Fruit fly (Drosophila melanogaster) whole organism, prepupa: Measurements from ENCODE around the gene VhaM9.7-b.
A peak's percentile ranks its signal among the peaks of the same experiment; 100 is the strongest.

Experiments used
- Blimp-1 ChIP-seq: fragments of 200-800 bp; sonication (Bioruptor generic); optimal IDR thresholded peaks from 3 replicates; lab custom pipeline; 2017; ENCODE audit warnings: missing biosample characterization, missing genetic modification characterization, mild to moderate bottlenecking, moderate library complexity, missing genetic modification reagents
- CG10631 ChIP-seq: fragments of 200-800 bp; sonication (Bioruptor generic); optimal IDR thresholded peaks from 2 replicates; lab custom pipeline; 2016; ENCODE audit warnings: missing biosample characterization, missing genetic modification characterization
- CG10669 ChIP-seq: fragments of 200-800 bp; sonication (Bioruptor generic); optimal IDR thresholded peaks from 3 replicates; lab custom pipeline; 2018; ENCODE audit warnings: missing biosample characterization, mild to moderate bottlenecking, missing genetic modification characterization, moderate library complexity
- CG11762 ChIP-seq: fragments of 200-800 bp; sonication (Bioruptor generic); optimal IDR thresholded peaks from 3 replicates; lab custom pipeline; 2016; ENCODE audit warnings: missing biosample characterization, missing genetic modification characterization; ENCODE audit not compliant: insufficient read depth
- CG11902 ChIP-seq: fragments of 200-800 bp; sonication (Bioruptor generic); optimal IDR thresholded peaks from 3 replicates; lab custom pipeline; 2016; ENCODE audit warnings: missing biosample characterization, missing genetic modification characterization
- CG15336 ChIP-seq: fragments of 200-800 bp; sonication (Bioruptor generic); IDR thresholded peaks from 2 replicates; pipeline ENCODE4 v1.3.6; 2022; ENCODE audit warnings: missing biosample characterization, missing genetic modification characterization
- CG1621 ChIP-seq: fragments of 200-800 bp; sonication (Bioruptor generic); optimal IDR thresholded peaks from 3 replicates; lab custom pipeline; 2018; ENCODE audit warnings: missing biosample characterization, mild to moderate bottlenecking, missing genetic modification characterization
- CG16779 ChIP-seq: fragments of 200-800 bp; sonication (Bioruptor generic); optimal IDR thresholded peaks from 3 replicates; lab custom pipeline; 2017; ENCODE audit warnings: missing biosample characterization, mild to moderate bottlenecking, missing genetic modification characterization
- CG3032 ChIP-seq: fragments of 200-800 bp; optimal IDR thresholded peaks from 2 replicates; lab custom pipeline; 2019; ENCODE audit warnings: missing biosample characterization, mild to moderate bottlenecking, missing genetic modification characterization, moderate library complexity
- CG31627 ChIP-seq: fragments of 200-800 bp; sonication (Bioruptor generic); optimal IDR thresholded peaks from 3 replicates; lab custom pipeline; 2016; ENCODE audit warnings: missing biosample characterization, missing genetic modification characterization
- CG32006 ChIP-seq: fragments of 200-800 bp; sonication (Bioruptor generic); optimal IDR thresholded peaks from 3 replicates; lab custom pipeline; 2017; ENCODE audit warnings: missing biosample characterization, mild to moderate bottlenecking, missing genetic modification characterization
- CG3919 ChIP-seq: fragments of 200-800 bp; sonication (Bioruptor generic); optimal IDR thresholded peaks from 3 replicates; lab custom pipeline; 2016; ENCODE audit warnings: missing biosample characterization, missing genetic modification characterization
- CG4318 ChIP-seq: fragments of 200-800 bp; sonication (Bioruptor generic); optimal IDR thresholded peaks from 3 replicates; lab custom pipeline; 2017; ENCODE audit warnings: missing biosample characterization, mild to moderate bottlenecking, missing genetic modification characterization
- CG6163 ChIP-seq: fragments of 200-800 bp; sonication (Bioruptor generic); IDR thresholded peaks from 3 replicates; pipeline ENCODE4 v1.3.6; 2022; ENCODE audit warnings: missing biosample characterization, missing genetic modification characterization
- CG6276 ChIP-seq: fragments of 200-800 bp; sonication (Bioruptor generic); optimal IDR thresholded peaks from 2 replicates; lab custom pipeline; 2017; ENCODE audit warnings: missing biosample characterization, mild to moderate bottlenecking, missing genetic modification characterization
- CG6792 ChIP-seq: fragments of 200-800 bp; sonication (Bioruptor generic); optimal IDR thresholded peaks from 3 replicates; lab custom pipeline; 2016; ENCODE audit warnings: missing biosample characterization, missing genetic modification characterization
- CG6808 ChIP-seq: fragments of 200-800 bp; sonication (Bioruptor generic); optimal IDR thresholded peaks from 3 replicates; lab custom pipeline; 2017; ENCODE audit warnings: missing biosample characterization, missing genetic modification characterization, mild to moderate bottlenecking, moderate library complexity, missing genetic modification reagents
- CG7368 ChIP-seq: fragments of 200-800 bp; sonication (Bioruptor generic); optimal IDR thresholded peaks from 3 replicates; lab custom pipeline; 2016; ENCODE audit warnings: missing biosample characterization, missing genetic modification characterization
- CG8319 ChIP-seq: fragments of 200-800 bp; sonication (Bioruptor generic); optimal IDR thresholded peaks from 3 replicates; lab custom pipeline; 2016; ENCODE audit warnings: missing biosample characterization, missing genetic modification characterization
- CG8632 ChIP-seq: fragments of 200-800 bp; sonication (Bioruptor generic); optimal IDR thresholded peaks from 3 replicates; lab custom pipeline; 2016; ENCODE audit warnings: missing biosample characterization, missing genetic modification characterization
- CG9139 ChIP-seq: fragments of 200-800 bp; sonication (Bioruptor generic); optimal IDR thresholded peaks from 3 replicates; lab custom pipeline; 2017; ENCODE audit warnings: missing biosample characterization, mild to moderate bottlenecking, missing genetic modification characterization
- Eip78C ChIP-seq: fragments of 200-800 bp; sonication (Bioruptor generic); peaks from one replicate; lab custom pipeline; 2016; ENCODE audit warnings: missing biosample characterization, missing genetic modification characterization
- Eip93F ChIP-seq: fragments of 200-800 bp; sonication (Bioruptor generic); optimal IDR thresholded peaks from 2 replicates; lab custom pipeline; 2016; ENCODE audit warnings: missing biosample characterization, mild to moderate bottlenecking, missing genetic modification characterization
- Ets21C ChIP-seq: fragments of 200-800 bp; sonication (Bioruptor generic); optimal IDR thresholded peaks from 3 replicates; lab custom pipeline; 2016; ENCODE audit warnings: missing biosample characterization, missing genetic modification characterization
- Ets96B ChIP-seq: fragments of 200-800 bp; optimal IDR thresholded peaks from 2 replicates; lab custom pipeline; 2019; ENCODE audit warnings: missing biosample characterization, mild to moderate bottlenecking, missing genetic modification characterization, moderate library complexity
- Hr38 ChIP-seq: sonication (Bioruptor generic); optimal IDR thresholded peaks from 2 replicates; lab custom pipeline; 2016; ENCODE audit warnings: missing biosample characterization, missing genetic modification characterization
- Hr4 ChIP-seq: fragments of 200-800 bp; sonication (Bioruptor generic); optimal IDR thresholded peaks from 3 replicates; lab custom pipeline; 2016; ENCODE audit warnings: missing biosample characterization, missing genetic modification characterization
- Lpt ChIP-seq: fragments of 200-800 bp; sonication (Bioruptor generic); optimal IDR thresholded peaks from 3 replicates; lab custom pipeline; 2016; ENCODE audit warnings: missing biosample characterization, missing genetic modification characterization
- OdsH ChIP-seq: fragments of 200-800 bp; sonication (Bioruptor generic); optimal IDR thresholded peaks from 3 replicates; lab custom pipeline; 2016; ENCODE audit warnings: missing biosample characterization, missing genetic modification characterization
- Smox ChIP-seq: fragments of 200-800 bp; sonication (Bioruptor generic); optimal IDR thresholded peaks from 3 replicates; lab custom pipeline; 2016; ENCODE audit warnings: missing biosample characterization, missing genetic modification characterization
- Sox102F ChIP-seq: fragments of 200-800 bp; sonication (Bioruptor generic); optimal IDR thresholded peaks from 2 replicates; lab custom pipeline; 2016; ENCODE audit warnings: missing biosample characterization, mild to moderate bottlenecking, missing genetic modification characterization
- Sox14 ChIP-seq: fragments of 200-800 bp; sonication (Bioruptor generic); optimal IDR thresholded peaks from 3 replicates; lab custom pipeline; 2016; ENCODE audit warnings: missing biosample characterization, missing genetic modification characterization
- Sox15 ChIP-seq: fragments of 200-800 bp; sonication (Bioruptor generic); optimal IDR thresholded peaks from 3 replicates; lab custom pipeline; 2016; ENCODE audit warnings: missing biosample characterization, missing genetic modification characterization
- achi ChIP-seq: fragments of 200-800 bp; sonication (Bioruptor generic); optimal IDR thresholded peaks from 3 replicates; lab custom pipeline; 2016; ENCODE audit warnings: missing biosample characterization, missing genetic modification characterization
- cyc ChIP-seq: fragments of 200-800 bp; sonication (Bioruptor generic); optimal IDR thresholded peaks from 3 replicates; lab custom pipeline; 2016; ENCODE audit warnings: missing biosample characterization, missing genetic modification characterization
- dac ChIP-seq: fragments of 200-800 bp; sonication (Bioruptor generic); optimal IDR thresholded peaks from 2 replicates; lab custom pipeline; 2017; ENCODE audit warnings: missing biosample characterization, mild to moderate bottlenecking, missing genetic modification characterization
- dsx ChIP-seq: fragments of 200-800 bp; optimal IDR thresholded peaks from 3 replicates; lab custom pipeline; 2019; ENCODE audit warnings: missing biosample characterization, mild to moderate bottlenecking, missing genetic modification characterization, moderate library complexity; ENCODE audit not compliant: poor library complexity, severe bottlenecking
- eg ChIP-seq: fragments of 200-800 bp; sonication (Bioruptor generic); IDR thresholded peaks from 3 replicates; pipeline ENCODE4 v1.3.6; 2022; ENCODE audit warnings: missing biosample characterization, missing genetic modification characterization
- esn ChIP-seq: fragments of 200-800 bp; sonication (Bioruptor generic); optimal IDR thresholded peaks from 2 replicates; lab custom pipeline; 2016; ENCODE audit warnings: missing biosample characterization, mild to moderate bottlenecking, missing genetic modification characterization, moderate library complexity
- fd59A ChIP-seq: fragments of 200-800 bp; sonication (Bioruptor generic); optimal IDR thresholded peaks from 2 replicates; lab custom pipeline; 2017; ENCODE audit warnings: missing biosample characterization, mild to moderate bottlenecking, missing genetic modification characterization, missing genetic modification reagents
- fd85E ChIP-seq: fragments of 200-800 bp; sonication (Bioruptor generic); optimal IDR thresholded peaks from 3 replicates; lab custom pipeline; 2016; ENCODE audit warnings: missing biosample characterization, missing genetic modification characterization
- fkh ChIP-seq: fragments of 200-800 bp; sonication (Bioruptor generic); optimal IDR thresholded peaks from 3 replicates; lab custom pipeline; 2017; ENCODE audit warnings: missing biosample characterization, mild to moderate bottlenecking, missing genetic modification characterization, moderate library complexity
- lz ChIP-seq: fragments of 200-800 bp; sonication (Bioruptor generic); optimal IDR thresholded peaks from 3 replicates; lab custom pipeline; 2016; ENCODE audit warnings: missing biosample characterization, missing genetic modification characterization
- pdm3 ChIP-seq: fragments of 200-800 bp; sonication (Bioruptor generic); optimal IDR thresholded peaks from 3 replicates; lab custom pipeline; 2016; ENCODE audit warnings: missing biosample characterization, missing genetic modification characterization
- salr ChIP-seq, 2 experiments: fragments of 200-800 bp; sonication (Bioruptor generic); optimal IDR thresholded peaks; 3 replicates each; lab custom pipeline; 2016 to 2018; ENCODE audit warnings: missing biosample characterization in 2 of 2, missing genetic modification characterization in 2 of 2, mild to moderate bottlenecking in 1 of 2
- svp ChIP-seq: fragments of 200-800 bp; sonication (Bioruptor generic); peaks from one replicate; lab custom pipeline; 2016; ENCODE audit warnings: missing biosample characterization, missing genetic modification characterization
- vri ChIP-seq: fragments of 200-800 bp; sonication (Bioruptor generic); optimal IDR thresholded peaks from 3 replicates; lab custom pipeline; 2016; ENCODE audit warnings: missing biosample characterization, mild to moderate bottlenecking, missing genetic modification characterization

VhaM9.7-b gene

dm6 chr3L:21539245-21540196 is at the start of gene VhaM9.7-b, which contains the start of gene COX8:
TSS of gene VhaM9.7-b (plus strand) at chr3L:21539862.
TSS of gene COX8 (minus strand) at chr3L:21539447.
- no peak for TF ChIP-seq Sox102F (GFP tag; lab: Kevin White, UChicago)
- peak; percentile 54 for TF ChIP-seq Sox15 (GFP tag; lab: Kevin White, UChicago)
- no peak for TF ChIP-seq svp (GFP tag; lab: Kevin White, UChicago)
- TF ChIP-seq CG7368 (GFP tag; lab: Kevin White, UChicago) = no peak
- TF ChIP-seq Eip93F (GFP tag; lab: Kevin White, UChicago) = no peak
- TF ChIP-seq CG3032 = peak; percentile 30
- TF ChIP-seq CG11762 = no peak
- TF ChIP-seq CG6163 (GFP tag; lab: Robert Waterston, UW) = no peak
- peak; percentile 67 for TF ChIP-seq CG31627 (GFP tag; lab: Kevin White, UChicago)
- no peak for TF ChIP-seq CG6792
- TF ChIP-seq CG11902 (GFP tag; lab: Kevin White, UChicago) = peak; percentile 55
- TF ChIP-seq CG9139 = no peak
- no peak for TF ChIP-seq Blimp-1
- peak; percentile 80 for TF ChIP-seq Eip78C (GFP tag; lab: Kevin White, UChicago)
- no peak for TF ChIP-seq CG3919
- TF ChIP-seq OdsH = no peak
- TF ChIP-seq lz (GFP tag; lab: Kevin White, UChicago) = peak; percentile 63
- TF ChIP-seq dac (GFP tag; lab: Kevin White, UChicago) = no peak
- no peak for TF ChIP-seq Lpt (GFP tag; lab: Kevin White, UChicago)
- TF ChIP-seq Hr38 (GFP tag; lab: Kevin White, UChicago) = no peak
- no peak for TF ChIP-seq Smox
- TF ChIP-seq achi (GFP tag; lab: Kevin White, UChicago) = no peak
- TF ChIP-seq Sox14 = peak; percentile 25
- no peak for TF ChIP-seq fd85E (GFP tag; lab: Kevin White, UChicago)
- TF ChIP-seq fkh (GFP tag; lab: Kevin White, UChicago) = no peak
- no peak for TF ChIP-seq CG8319
- peak; percentile 39 for TF ChIP-seq Ets21C
- TF ChIP-seq eg = no peak
- no peak for TF ChIP-seq dsx (GFP tag; lab: Kevin White, UChicago)
- peak; percentile 60 for TF ChIP-seq cyc (GFP tag; lab: Kevin White, UChicago)
- TF ChIP-seq CG16779 (tag; lab: Kevin White, UChicago) = no peak
- no peak for TF ChIP-seq CG10631 (GFP tag; lab: Kevin White, UChicago)
- TF ChIP-seq CG4318 = no peak
- no peak for TF ChIP-seq salr (GFP tag; optimal IDR thresholded peaks at IDR 0.05; lab: Kevin White, UChicago)
- TF ChIP-seq CG15336 (GFP tag; lab: Robert Waterston, UW) = no peak
- TF ChIP-seq pdm3 = no peak
- TF ChIP-seq esn = peak; percentile 67
- no peak for TF ChIP-seq CG10669 (GFP tag; lab: Kevin White, UChicago)
- TF ChIP-seq CG6276 (GFP tag; lab: Kevin White, UChicago) = no peak
- TF ChIP-seq CG6808 (GFP tag; lab: Kevin White, UChicago) = no peak
- peak; percentile 61 for TF ChIP-seq Hr4 (GFP tag; lab: Kevin White, UChicago)
- TF ChIP-seq CG1621 (tag; lab: Kevin White, UChicago) = no peak
- no peak for TF ChIP-seq CG32006 (GFP tag; lab: Kevin White, UChicago)
- TF ChIP-seq CG8632 (GFP tag; lab: Kevin White, UChicago) = no peak
- no peak for TF ChIP-seq fd59A (GFP tag; lab: Kevin White, UChicago)
- TF ChIP-seq Ets96B (tag; lab: Kevin White, UChicago) = no peak
- TF ChIP-seq vri (GFP tag; lab: Kevin White, UChicago) = peak; percentile 66
- TF ChIP-seq, all 60 proteins: peak for 12
